Worm (Caenorhabditis elegans) whole organism, early embryonic: Measurements from ENCODE around the gene osm-1.

Experiments used
- F13C5.2 ChIP-seq: sonication (generic microtip); optimal IDR thresholded peaks from 2 replicates; lab custom pipeline; 2017; ENCODE audit warnings: mild to moderate bottlenecking, missing genetic modification characterization, inconsistent platforms, missing compliant biosample characterization
- ceh-13 ChIP-seq: fragments of 200-800 bp; sonication (Bioruptor generic); optimal IDR thresholded peaks from 2 replicates; lab custom pipeline; 2018; ENCODE audit warnings: mild to moderate bottlenecking, missing genetic modification characterization, missing compliant biosample characterization
- ceh-36 ChIP-seq: sonication (generic microtip); optimal IDR thresholded peaks from 2 replicates; lab custom pipeline; 2016; ENCODE audit warnings: missing genetic modification characterization, inconsistent platforms, missing compliant biosample characterization
- hmbx-1 ChIP-seq: sonication (generic microtip); optimal IDR thresholded peaks from 2 replicates; lab custom pipeline; 2016; ENCODE audit warnings: mild to moderate bottlenecking, missing genetic modification characterization, missing compliant biosample characterization
- pes-1 ChIP-seq: fragments of 200-800 bp; sonication (Bioruptor generic); IDR thresholded peaks from 2 replicates; pipeline ENCODE4 v1.3.6; 2022; ENCODE audit warnings: missing genetic modification reagents, missing genetic modification characterization, missing compliant biosample characterization
- tra-4 ChIP-seq: sonication (generic microtip); optimal IDR thresholded peaks from 2 replicates; lab custom pipeline; 2017; ENCODE audit warnings: missing genetic modification characterization, missing compliant biosample characterization

Gene osm-1

DNA sequence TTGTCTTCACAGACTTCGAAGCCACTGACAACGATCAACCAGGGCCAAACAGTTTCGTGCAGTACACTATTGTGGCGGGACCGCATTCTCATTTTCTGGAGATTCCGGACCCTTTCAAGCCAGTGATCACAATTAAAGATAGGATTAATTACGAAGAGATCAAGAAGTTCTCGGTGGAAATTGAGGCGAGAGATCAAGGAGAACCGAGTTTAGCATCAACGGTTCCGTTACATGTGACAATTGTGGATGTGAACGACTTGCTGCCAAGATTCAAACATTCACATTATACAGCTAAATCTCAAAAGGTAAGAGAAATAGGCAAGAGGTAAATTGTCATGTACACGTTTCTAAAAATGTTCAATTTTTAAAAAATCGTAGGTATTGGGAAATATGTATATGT lies 57.3 kb downstream of the osm-1 start:
- TF ChIP-seq hmbx-1 (tag; lab: Kevin White, UChicago) (no peak), pes-1 (GFP tag; lab: Robert Waterston, UW) (no peak), F13C5.2 (tag; lab: Kevin White, UChicago) (no peak), ceh-36 (no peak), ceh-13 (GFP tag; lab: Kevin White, UChicago) (no peak), tra-4 (no peak)
